Fruit fly (Drosophila melanogaster): ENCODE data around the gene CG14662.

dm6 chr3R:4963370-4963769 is 20.7 kb downstream of the CG14662 start:
- no peak for TF ChIP-seq CG30403 (GFP tag; optimal IDR thresholded peaks at IDR 0.05)
- no peak for TF ChIP-seq kay (GFP tag; optimal IDR thresholded peaks at IDR 0.05)
- no peak for TF ChIP-seq CG10543 (GFP tag; optimal IDR thresholded peaks at IDR 0.05)
